Worm (Caenorhabditis elegans) whole organism, mixed stage, embryonic: ENCODE measurements around the gene osm-1.

Experiments
- ceh-43 ChIP-seq: fragments of 200-800 bp; sonication (Bioruptor generic); optimal IDR thresholded peaks from 2 replicates; lab custom pipeline; 2018; ENCODE audit warnings: mild to moderate bottlenecking, missing genetic modification characterization, moderate library complexity, missing compliant biosample characterization
- ces-1 ChIP-seq: fragments of 150-350 bp; optimal IDR thresholded peaks from 2 replicates; lab custom pipeline; 2014; ENCODE audit warnings: missing biosample characterization, missing genetic modification reagents, missing genetic modification characterization
- lsy-2 ChIP-seq: fragments of 150-350 bp; optimal IDR thresholded peaks from 2 replicates; lab custom pipeline; 2014; ENCODE audit warnings: missing biosample characterization, missing genetic modification characterization
- mab-5 ChIP-seq: fragments of 150-350 bp; optimal IDR thresholded peaks from 2 replicates; lab custom pipeline; 2014; ENCODE audit warnings: missing biosample characterization, missing genetic modification characterization
- nhr-12 ChIP-seq: fragments of 150-350 bp; optimal IDR thresholded peaks from 2 replicates; lab custom pipeline; 2014; ENCODE audit warnings: missing biosample characterization, missing genetic modification characterization
- nhr-237 ChIP-seq: fragments of 150-350 bp; optimal IDR thresholded peaks from 2 replicates; lab custom pipeline; 2014; ENCODE audit warnings: missing biosample characterization, missing genetic modification characterization
- nhr-76 ChIP-seq: sonication (generic microtip); optimal IDR thresholded peaks from 2 replicates; lab custom pipeline; 2017; ENCODE audit warnings: missing biosample characterization, missing genetic modification characterization
- unc-39 ChIP-seq: fragments of 150-350 bp; optimal IDR thresholded peaks from 2 replicates; lab custom pipeline; 2014; ENCODE audit warnings: missing biosample characterization, missing genetic modification characterization

ce11 chrX:16548290-16548689 lies 7.8 kb downstream of the osm-1 start:
- no peak for TF ChIP-seq mab-5
- no peak for TF ChIP-seq ces-1 (GFP tag; lab: Kevin White, UChicago)
- no peak for TF ChIP-seq ceh-43 (GFP tag; lab: Kevin White, UChicago)
- no peak for TF ChIP-seq nhr-76 (tag; lab: Kevin White, UChicago)
- no peak for TF ChIP-seq nhr-237 (tag; lab: Kevin White, UChicago)
- TF ChIP-seq unc-39: no peak
- no peak for TF ChIP-seq nhr-12 (tag; lab: Kevin White, UChicago)
- no peak for TF ChIP-seq lsy-2 (tag; lab: Kevin White, UChicago)
